Fruit fly (Drosophila melanogaster) whole organism, embryonic: ENCODE measurements around the gene Gk1.

Experiments
- BEAF-32 ChIP-seq: fragments of 200-800 bp; sonication (Bioruptor generic); optimal IDR thresholded peaks from 3 replicates; lab custom pipeline; 2017; ENCODE audit warnings: missing biosample characterization, missing genetic modification characterization, mild to moderate bottlenecking, moderate library complexity, missing genetic modification reagents
- Bgb ChIP-seq: fragments of 200-800 bp; sonication (Bioruptor generic); IDR thresholded peaks from 2 replicates; pipeline ENCODE4 v1.3.6; 2022; ENCODE audit warnings: missing biosample characterization, missing genetic modification characterization; ENCODE audit not compliant: partially characterized antibody
- CG10366 ChIP-seq: fragments of 200-800 bp; sonication (Bioruptor generic); IDR thresholded peaks from 2 replicates; pipeline ENCODE4 v1.3.6; 2022; ENCODE audit warnings: missing biosample characterization, missing genetic modification characterization
- CG10431 ChIP-seq: fragments of 200-800 bp; sonication (Bioruptor generic); optimal IDR thresholded peaks from 3 replicates; lab custom pipeline; 2018; ENCODE audit warnings: missing biosample characterization, mild to moderate bottlenecking, missing genetic modification characterization
- CG10565 ChIP-seq: fragments of 200-800 bp; sonication (Bioruptor generic); optimal IDR thresholded peaks from 3 replicates; lab custom pipeline; 2016; ENCODE audit warnings: missing biosample characterization, mild to moderate bottlenecking, missing genetic modification characterization
- CG11085 ChIP-seq: fragments of 200-800 bp; sonication (Bioruptor generic); IDR thresholded peaks from 2 replicates; pipeline ENCODE4 v1.3.6; 2022; ENCODE audit warnings: missing biosample characterization, missing genetic modification characterization
- CG15479 ChIP-seq: fragments of 200-800 bp; sonication (Bioruptor generic); optimal IDR thresholded peaks from 3 replicates; lab custom pipeline; 2019; ENCODE audit warnings: missing biosample characterization, mild to moderate bottlenecking, missing genetic modification characterization, moderate library complexity
- CG15601 ChIP-seq: fragments of 200-800 bp; sonication (Bioruptor generic); optimal IDR thresholded peaks from 3 replicates; lab custom pipeline; 2019; ENCODE audit warnings: missing biosample characterization, mild to moderate bottlenecking, missing genetic modification characterization, moderate library complexity
- CG1647 ChIP-seq: fragments of 200-800 bp; sonication (Bioruptor generic); optimal IDR thresholded peaks from 3 replicates; lab custom pipeline; 2016; ENCODE audit warnings: missing biosample characterization, missing genetic modification characterization
- CG17568 ChIP-seq: fragments of 200-800 bp; sonication (Bioruptor generic); optimal IDR thresholded peaks from 2 replicates; lab custom pipeline; 2018; ENCODE audit warnings: missing biosample characterization, mild to moderate bottlenecking, missing genetic modification characterization, moderate library complexity
- CG3281 ChIP-seq: fragments of 200-800 bp; sonication (Bioruptor generic); optimal IDR thresholded peaks from 3 replicates; lab custom pipeline; 2017; ENCODE audit warnings: missing biosample characterization, mild to moderate bottlenecking, missing genetic modification characterization
- CG34376 ChIP-seq: fragments of 200-800 bp; sonication (Bioruptor generic); optimal IDR thresholded peaks from 2 replicates; lab custom pipeline; 2018; ENCODE audit warnings: missing biosample characterization, mild to moderate bottlenecking, missing genetic modification characterization
- CG4282 ChIP-seq: fragments of 200-800 bp; sonication (Bioruptor generic); optimal IDR thresholded peaks from 2 replicates; lab custom pipeline; 2016; ENCODE audit warnings: missing biosample characterization, missing genetic modification characterization
- CG4730 ChIP-seq: fragments of 200-800 bp; sonication (Bioruptor generic); IDR thresholded peaks from 2 replicates; pipeline ENCODE4 v1.3.6; 2022; ENCODE audit warnings: missing biosample characterization, missing genetic modification characterization
- CG7928 ChIP-seq: fragments of 200-800 bp; sonication (Bioruptor generic); optimal IDR thresholded peaks from 2 replicates; lab custom pipeline; 2017; ENCODE audit warnings: missing biosample characterization, mild to moderate bottlenecking, missing genetic modification characterization
- CG7987 ChIP-seq: fragments of 200-800 bp; sonication (Bioruptor generic); optimal IDR thresholded peaks from 2 replicates; lab custom pipeline; 2018; ENCODE audit warnings: missing biosample characterization, mild to moderate bottlenecking, missing genetic modification characterization, moderate library complexity
- Camta ChIP-seq: fragments of 200-800 bp; sonication (Bioruptor generic); optimal IDR thresholded peaks from 2 replicates; lab custom pipeline; 2016; ENCODE audit warnings: missing biosample characterization, missing genetic modification characterization
- CrebB ChIP-seq: fragments of 200-800 bp; sonication (Bioruptor generic); optimal IDR thresholded peaks from 3 replicates; lab custom pipeline; 2018; ENCODE audit warnings: missing biosample characterization, mild to moderate bottlenecking, missing genetic modification characterization
- Dad ChIP-seq: fragments of 200-800 bp; sonication (Bioruptor generic); optimal IDR thresholded peaks from 3 replicates; lab custom pipeline; 2016; ENCODE audit warnings: missing biosample characterization, missing genetic modification characterization
- HLH3B ChIP-seq: fragments of 200-800 bp; sonication (Bioruptor generic); IDR thresholded peaks from 2 replicates; pipeline ENCODE4 v1.3.6; 2022; ENCODE audit warnings: missing biosample characterization, missing genetic modification characterization
- Hr3 ChIP-seq: fragments of 200-800 bp; sonication (Bioruptor generic); optimal IDR thresholded peaks from 3 replicates; lab custom pipeline; 2016; ENCODE audit warnings: missing biosample characterization, missing genetic modification characterization
- Mad ChIP-seq: fragments of 200-800 bp; sonication (Bioruptor generic); optimal IDR thresholded peaks from 2 replicates; lab custom pipeline; 2016; ENCODE audit warnings: missing biosample characterization, missing genetic modification characterization
- Med ChIP-seq: fragments of 200-800 bp; sonication (Bioruptor generic); peaks from one replicate; lab custom pipeline; 2016; ENCODE audit warnings: missing biosample characterization, missing genetic modification characterization, mild to moderate bottlenecking, inconsistent platforms, moderate library complexity
- Mes4 ChIP-seq: fragments of 200-800 bp; sonication (Bioruptor generic); optimal IDR thresholded peaks from 2 replicates; lab custom pipeline; 2016; ENCODE audit warnings: missing biosample characterization, missing genetic modification characterization
- Mrtf ChIP-seq: fragments of 200-800 bp; sonication (Bioruptor generic); IDR thresholded peaks from 3 replicates; pipeline ENCODE4 v1.3.6; 2022; ENCODE audit warnings: missing biosample characterization, missing genetic modification characterization
- Nf-YA ChIP-seq: fragments of 200-800 bp; sonication (Bioruptor generic); IDR thresholded peaks from 2 replicates; pipeline ENCODE4 v1.3.6; 2022; ENCODE audit warnings: missing biosample characterization, missing genetic modification characterization
- PHDP ChIP-seq: fragments of 200-800 bp; sonication (Bioruptor generic); optimal IDR thresholded peaks from 3 replicates; lab custom pipeline; 2018; ENCODE audit warnings: missing biosample characterization, mild to moderate bottlenecking, missing genetic modification characterization, moderate library complexity
- Ravus ChIP-seq: fragments of 200-800 bp; sonication (Bioruptor generic); IDR thresholded peaks from 2 replicates; pipeline ENCODE4 v1.3.6; 2022; ENCODE audit warnings: missing biosample characterization, missing genetic modification characterization
- Sry-δ ChIP-seq: fragments of 200-800 bp; sonication (Bioruptor generic); optimal IDR thresholded peaks from 2 replicates; lab custom pipeline; 2016; ENCODE audit warnings: missing biosample characterization, missing genetic modification characterization
- Taf1 ChIP-seq: fragments of 200-800 bp; sonication (Bioruptor generic); IDR thresholded peaks from 2 replicates; pipeline ENCODE4 v1.3.6; 2022; ENCODE audit warnings: missing biosample characterization, missing genetic modification characterization
- az2 ChIP-seq: fragments of 200-800 bp; sonication (Bioruptor generic); optimal IDR thresholded peaks from 3 replicates; lab custom pipeline; 2016; ENCODE audit warnings: missing biosample characterization, missing genetic modification characterization
- bsh ChIP-seq, 2 experiments: fragments of 200-800 bp; sonication (Bioruptor generic); optimal IDR thresholded peaks; 2 replicates each; lab custom pipeline; 2017 to 2018; ENCODE audit warnings: mild to moderate bottlenecking in 2 of 2, missing biosample characterization in 2 of 2, missing genetic modification characterization in 2 of 2, moderate library complexity in 1 of 2
- cato ChIP-seq: fragments of 200-800 bp; sonication (Bioruptor generic); optimal IDR thresholded peaks from 2 replicates; lab custom pipeline; 2016; ENCODE audit warnings: missing biosample characterization, missing genetic modification characterization, borderline replicate concordance
- chm ChIP-seq: fragments of 200-800 bp; sonication (Bioruptor generic); IDR thresholded peaks from 2 replicates; pipeline ENCODE4 v1.3.6; 2022; ENCODE audit warnings: missing biosample characterization, missing genetic modification characterization
- dan ChIP-seq: fragments of 200-800 bp; sonication (Bioruptor generic); IDR thresholded peaks from 2 replicates; pipeline ENCODE4 v1.3.6; 2022; ENCODE audit warnings: missing biosample characterization, missing genetic modification characterization
- dysf ChIP-seq: fragments of 200-800 bp; sonication (Bioruptor generic); IDR thresholded peaks from 3 replicates; pipeline ENCODE4 v1.3.6; 2022; ENCODE audit warnings: missing biosample characterization, missing genetic modification characterization
- gce ChIP-seq: fragments of 200-800 bp; sonication (Bioruptor generic); IDR thresholded peaks from 3 replicates; pipeline ENCODE4 v1.3.6; 2022; ENCODE audit warnings: missing biosample characterization, missing genetic modification characterization
- gcm ChIP-seq: fragments of 200-800 bp; sonication (Bioruptor generic); optimal IDR thresholded peaks from 2 replicates; lab custom pipeline; 2019; ENCODE audit warnings: missing biosample characterization, mild to moderate bottlenecking, missing genetic modification characterization, moderate library complexity
- kay ChIP-seq: fragments of 200-800 bp; sonication (Bioruptor generic); optimal IDR thresholded peaks from 2 replicates; lab custom pipeline; 2016; ENCODE audit warnings: missing biosample characterization, missing genetic modification characterization
- pho ChIP-seq: fragments of 200-800 bp; sonication (Bioruptor generic); optimal IDR thresholded peaks from 2 replicates; lab custom pipeline; 2016; ENCODE audit warnings: missing biosample characterization, missing genetic modification characterization
- phol ChIP-seq: fragments of 200-800 bp; sonication (Bioruptor generic); optimal IDR thresholded peaks from 3 replicates; lab custom pipeline; 2018; ENCODE audit warnings: missing biosample characterization, mild to moderate bottlenecking, missing genetic modification characterization, moderate library complexity
- psq ChIP-seq: fragments of 200-800 bp; sonication (Bioruptor generic); optimal IDR thresholded peaks from 2 replicates; lab custom pipeline; 2017; ENCODE audit warnings: missing biosample characterization, missing genetic modification characterization
- rib ChIP-seq: fragments of 200-800 bp; sonication (Bioruptor generic); IDR thresholded peaks from 2 replicates; pipeline ENCODE4 v1.3.6; 2022; ENCODE audit warnings: missing biosample characterization, missing genetic modification characterization
- sens-2 ChIP-seq: fragments of 200-800 bp; sonication (Bioruptor generic); IDR thresholded peaks from 2 replicates; pipeline ENCODE4 v1.3.6; 2022; ENCODE audit warnings: missing biosample characterization, missing genetic modification characterization
- sqz ChIP-seq: fragments of 200-800 bp; sonication (Bioruptor generic); optimal IDR thresholded peaks from 3 replicates; lab custom pipeline; 2018; ENCODE audit warnings: missing biosample characterization, mild to moderate bottlenecking, missing genetic modification characterization
- ssp ChIP-seq: fragments of 200-800 bp; sonication (Bioruptor generic); IDR thresholded peaks from 2 replicates; pipeline ENCODE4 v1.3.6; 2022; ENCODE audit warnings: missing biosample characterization, missing genetic modification characterization
- stwl ChIP-seq: fragments of 200-800 bp; sonication (Bioruptor generic); optimal IDR thresholded peaks from 3 replicates; lab custom pipeline; 2018; ENCODE audit warnings: missing biosample characterization, mild to moderate bottlenecking, missing genetic modification characterization, moderate library complexity
- ttk ChIP-seq: fragments of 200-800 bp; sonication (Bioruptor generic); IDR thresholded peaks from 2 replicates; pipeline ENCODE4 v2.1.2; 2022; ENCODE audit warnings: missing biosample characterization, missing genetic modification characterization
- tup ChIP-seq: fragments of 200-800 bp; sonication (Bioruptor generic); optimal IDR thresholded peaks from 2 replicates; lab custom pipeline; 2016; ENCODE audit warnings: missing biosample characterization, mild to moderate bottlenecking, missing genetic modification characterization, moderate library complexity
- usp ChIP-seq: fragments of >200 bp; optimal IDR thresholded peaks from 2 replicates; lab custom pipeline; 2017; ENCODE audit warnings: missing biosample characterization, missing genetic modification characterization
- zen ChIP-seq: fragments of 200-800 bp; sonication (Bioruptor generic); optimal IDR thresholded peaks from 3 replicates; lab custom pipeline; 2018; ENCODE audit warnings: missing biosample characterization, mild to moderate bottlenecking, missing genetic modification characterization, moderate library complexity

Gk1 gene

dm6 chr3L:247482-248225 is 42.0 kb upstream of the Gk1 start, which contains the start of gene mthl14 (continued):
- no peak for TF ChIP-seq psq (GFP tag; lab: Kevin White, UChicago)
- TF ChIP-seq CG3281 (GFP tag; lab: Kevin White, UChicago): peak; percentile 1
- TF ChIP-seq rib (GFP tag; lab: Robert Waterston, UW): no peak
- no peak for TF ChIP-seq CG10565 (GFP tag; lab: Kevin White, UChicago)
- TF ChIP-seq CrebB: no peak
- TF ChIP-seq CG11085 (GFP tag; lab: Robert Waterston, UW): no peak
- TF ChIP-seq CG4282: no peak
- no peak for TF ChIP-seq HLH3B
- TF ChIP-seq dysf: no peak
- TF ChIP-seq CG7987 (GFP tag; lab: Kevin White, UChicago): no peak
- TF ChIP-seq Mes4 (GFP tag; lab: Kevin White, UChicago): no peak
- no peak for TF ChIP-seq pho (GFP tag; lab: Kevin White, UChicago)
- TF ChIP-seq PHDP (tag; lab: Kevin White, UChicago): no peak
- TF ChIP-seq az2 (GFP tag; lab: Kevin White, UChicago): no peak
- peak; percentile 45 for TF ChIP-seq CG7928
- TF ChIP-seq Ravus: no peak
- TF ChIP-seq Camta (GFP tag; lab: Kevin White, UChicago): no peak
- TF ChIP-seq kay (GFP tag; lab: Kevin White, UChicago): no peak
- TF ChIP-seq Med: peak; percentile 45
- peak; percentile 77 for TF ChIP-seq CG34376
- no peak for TF ChIP-seq zen (tag; lab: Kevin White, UChicago)
- no peak for TF ChIP-seq CG4730 (GFP tag; lab: Robert Waterston, UW)
- TF ChIP-seq gcm: no peak
- no peak for TF ChIP-seq chm (GFP tag; lab: Robert Waterston, UW)
- no peak for TF ChIP-seq gce
- TF ChIP-seq CG15479 (GFP tag; lab: Kevin White, UChicago): peak; percentile 37
- no peak for TF ChIP-seq CG1647
- peak; percentile 39 for TF ChIP-seq CG17568 (GFP tag; lab: Kevin White, UChicago)
- TF ChIP-seq CG10366: no peak
- TF ChIP-seq Bgb (GFP tag; lab: Robert Waterston, UW): no peak
- no peak for TF ChIP-seq dan (GFP tag; lab: Robert Waterston, UW)
- no peak for TF ChIP-seq ttk (GFP tag; lab: Robert Waterston, UW)
- no peak for TF ChIP-seq sens-2
- TF ChIP-seq Mrtf: no peak
- TF ChIP-seq Nf-YA: no peak
- TF ChIP-seq CG15601 (tag; lab: Kevin White, UChicago): peak; percentile 50
- no peak for TF ChIP-seq Sry-δ
- no peak for TF ChIP-seq Hr3 (GFP tag; lab: Kevin White, UChicago)
- TF ChIP-seq Dad (GFP tag; lab: Kevin White, UChicago): no peak
- TF ChIP-seq CG10431 (GFP tag; lab: Kevin White, UChicago): peak; percentile 1
- TF ChIP-seq sqz (GFP tag; lab: Kevin White, UChicago): no peak
- TF ChIP-seq phol (tag; lab: Kevin White, UChicago): no peak
- TF ChIP-seq cato (GFP tag; lab: Kevin White, UChicago): no peak
- no peak for TF ChIP-seq usp
- no peak for TF ChIP-seq Mad (GFP tag; lab: Kevin White, UChicago)
- TF ChIP-seq stwl: peak; percentile 23
- no peak for TF ChIP-seq ssp
- TF ChIP-seq BEAF-32 (GFP tag; lab: Kevin White, UChicago): no peak
- TF ChIP-seq tup: no peak
- no peak for TF ChIP-seq bsh (GFP tag; optimal IDR thresholded peaks at IDR 0.05; lab: Kevin White, UChicago)
- no peak for TF ChIP-seq Taf1
